Worm (Caenorhabditis elegans) whole organism, mixed stage, embryonic: ENCODE data around the gene ZK1321.4.

Experiments used
- mep-1 ChIP-seq: fragments of 150-350 bp; optimal IDR thresholded peaks from 2 replicates; lab custom pipeline; 2017; ENCODE audit warnings: missing biosample characterization, missing genetic modification reagents, missing genetic modification characterization, inconsistent platforms
- snpc-4 ChIP-seq: fragments of 150-350 bp; optimal IDR thresholded peaks from 2 replicates; lab custom pipeline; 2014; ENCODE audit warnings: missing biosample characterization, missing genetic modification characterization

ce11 chrII:9787395-9788152 is 13.8 kb upstream of the ZK1321.4 start, which contains the start of gene cyp-13A2:
- TF ChIP-seq snpc-4 (no peak), mep-1 (tag; lab: Kevin White, UChicago) (no peak)
